Worm (Caenorhabditis elegans): Measurements from ENCODE around the gene cec-6.
A peak's percentile ranks its signal among the peaks of the same experiment; 100 is the strongest.

cec-6 gene

DNA sequence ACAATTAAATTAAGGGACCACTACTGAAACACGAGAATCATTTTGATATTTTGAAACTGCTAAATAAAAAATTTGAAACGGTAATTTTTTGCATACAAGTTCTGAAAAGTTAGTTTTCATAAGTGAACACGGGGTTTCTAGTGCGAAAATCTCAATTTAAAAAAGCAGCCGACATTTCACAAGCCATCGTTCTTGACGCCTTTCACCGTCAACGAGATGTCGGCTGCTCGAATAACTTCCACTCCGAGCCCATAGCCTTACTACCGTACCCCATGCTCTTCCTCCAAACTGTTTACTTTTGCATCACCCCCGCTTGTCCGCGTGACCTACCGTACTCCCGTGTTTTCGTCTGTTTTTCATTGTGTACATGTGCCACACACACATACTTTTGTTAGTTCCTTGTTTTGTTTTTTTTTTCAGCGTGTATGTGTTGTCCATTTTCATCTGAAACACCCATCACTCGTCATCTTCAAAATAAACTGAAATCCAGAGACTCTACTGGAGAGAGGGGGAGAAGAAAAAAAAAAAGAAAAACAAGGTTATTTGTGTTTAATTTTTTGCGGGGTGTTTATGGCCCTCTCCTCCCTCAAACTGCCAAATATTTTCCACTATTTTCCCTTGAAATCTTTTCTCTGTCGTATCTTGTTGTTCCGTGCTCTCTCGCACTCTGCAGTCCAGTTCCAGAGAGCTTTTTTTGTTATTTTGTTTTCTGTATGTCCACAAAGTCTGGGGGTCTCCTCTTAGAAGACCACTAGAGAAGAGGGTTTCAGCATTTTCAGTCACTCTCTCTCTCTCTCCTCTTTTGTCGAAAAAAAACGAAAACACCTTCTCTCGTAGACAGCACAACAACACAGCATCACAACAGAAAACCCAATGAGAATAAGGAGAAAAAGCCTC, 43.6 kb downstream of the cec-6 start (continued):
- TF ChIP-seq unc-62 (GFP tag; optimal IDR thresholded peaks at IDR 0.05 in 1 of 2) (peak in 1 of 2 experiments; percentile 79), unc-62 (tag; optimal IDR thresholded peaks at IDR 0.05) (no peak), snpc-4 (tag; optimal IDR thresholded peaks at IDR 0.05) (no peak), rbr-2 (tag; optimal IDR thresholded peaks at IDR 0.05) (peak; percentile 42), lsy-2 (tag; optimal IDR thresholded peaks at IDR 0.05) (peak in 1 of 2 experiments; percentile 20), fos-1 (tag; optimal IDR thresholded peaks at IDR 0.05) (no peak), daf-12 (tag; optimal IDR thresholded peaks at IDR 0.05) (no peak), F49E8.2 (tag; optimal IDR thresholded peaks at IDR 0.05; ENCODE audit: borderline replicate concordance) (no peak), F10B5.3 (tag; optimal IDR thresholded peaks at IDR 0.05) (no peak), mdt-29 (GFP tag; IDR thresholded peaks at IDR 0.05) (no peak), set-16 (GFP tag; IDR thresholded peaks at IDR 0.05) (no peak), T20F7.1 (GFP tag; optimal IDR thresholded peaks at IDR 0.05) (no peak), arid-1 (GFP tag; conservative IDR thresholded peaks at IDR 0.05) (no peak), ceh-32 (tag; optimal IDR thresholded peaks at IDR 0.05; ENCODE audit: poor library complexity) (no peak), unc-130 (GFP tag; optimal IDR thresholded peaks at IDR 0.05) (no peak), ctbp-1 (GFP tag; IDR thresholded peaks at IDR 0.05) (no peak), aly-2 (tag; optimal IDR thresholded peaks at IDR 0.05) (no peak), spr-1 (tag; optimal IDR thresholded peaks at IDR 0.05) (no peak), spr-3 (GFP tag; optimal IDR thresholded peaks at IDR 0.05) (no peak), zag-1 (tag; optimal IDR thresholded peaks at IDR 0.05) (no peak), zfp-3 (GFP tag; conservative IDR thresholded peaks at IDR 0.05) (0 out of 2 replicates have a peak, but pooled peaks have one; percentile 16), F26F4.8 (GFP tag; conservative IDR thresholded peaks at IDR 0.05) (no peak), ceh-44 (GFP tag; IDR thresholded peaks at IDR 0.05) (no peak), Y5F2A.4 (GFP tag; optimal IDR thresholded peaks at IDR 0.05) (no peak), F37D6.2 (tag; optimal IDR thresholded peaks at IDR 0.05) (no peak), lin-38 (GFP tag; IDR thresholded peaks at IDR 0.05) (no peak), nhr-76 (tag; optimal IDR thresholded peaks at IDR 0.05) (no peak), nhr-48 (tag; optimal IDR thresholded peaks at IDR 0.05) (no peak), ZK337.2 (GFP tag; IDR thresholded peaks at IDR 0.05) (no peak), ceh-62 (tag; optimal IDR thresholded peaks at IDR 0.05) (no peak), hif-1 (tag; optimal IDR thresholded peaks at IDR 0.05) (no peak)

DNA sequence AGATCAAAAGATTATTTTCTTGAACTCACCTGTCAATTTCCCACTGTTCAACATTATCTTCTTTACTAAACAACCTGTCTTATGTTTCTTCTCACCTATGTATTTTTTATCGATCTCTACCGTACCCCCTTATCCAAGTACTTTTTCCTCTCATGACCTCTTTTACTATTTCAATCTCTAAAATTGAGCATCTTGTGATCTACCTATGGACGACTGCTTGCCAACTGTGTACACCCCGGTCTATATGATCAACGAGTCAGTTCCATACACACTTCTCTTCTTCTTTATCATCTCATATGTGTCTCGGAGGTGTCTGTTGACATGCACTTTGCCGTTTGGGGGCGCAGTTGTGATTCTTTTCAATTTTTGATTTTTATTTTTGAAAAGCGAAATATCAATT, 45.5 kb downstream of the cec-6 start:
- TF ChIP-seq nhr-76 (tag; optimal IDR thresholded peaks at IDR 0.05) (no peak), lin-1 (GFP tag; IDR thresholded peaks at IDR 0.05) (no peak), fos-1 (tag; optimal IDR thresholded peaks at IDR 0.05) (no peak), snpc-4 (tag; optimal IDR thresholded peaks at IDR 0.05) (no peak), ceh-62 (tag; optimal IDR thresholded peaks at IDR 0.05) (no peak), lin-13 (GFP tag; optimal IDR thresholded peaks at IDR 0.05) (no peak), nhr-111 (GFP tag; optimal IDR thresholded peaks at IDR 0.05) (no peak), F49E8.2 (tag; optimal IDR thresholded peaks at IDR 0.05; ENCODE audit: borderline replicate concordance) (no peak), rbr-2 (tag; optimal IDR thresholded peaks at IDR 0.05) (no peak), Y105C5A.15 (GFP tag; IDR thresholded peaks at IDR 0.05) (no peak), mdt-29 (GFP tag; IDR thresholded peaks at IDR 0.05) (no peak), set-16 (GFP tag; IDR thresholded peaks at IDR 0.05) (no peak), ctbp-1 (GFP tag; IDR thresholded peaks at IDR 0.05) (no peak), mep-1 (tag; optimal IDR thresholded peaks at IDR 0.05) (peak; percentile 49), unc-130 (GFP tag; optimal IDR thresholded peaks at IDR 0.05) (no peak), F44E2.7 (GFP tag; IDR thresholded peaks at IDR 0.05) (no peak), mdl-1 (tag; optimal IDR thresholded peaks at IDR 0.05) (peak in 1 of 2 experiments; percentile 33), hif-1 (tag; optimal IDR thresholded peaks at IDR 0.05) (peak in 1 of 2 experiments; percentile 40), egl-43 (GFP tag; IDR thresholded peaks at IDR 0.05) (no peak), aha-1 (tag) (no peak), pqm-1 (tag; optimal IDR thresholded peaks at IDR 0.05) (peak; percentile 83), php-3 (GFP tag; IDR thresholded peaks at IDR 0.05) (0 out of 2 replicates have a peak, but pooled peaks have one; percentile 35), nhr-11 (tag; optimal IDR thresholded peaks at IDR 0.05) (no peak), Y48G9A.11 (GFP tag; IDR thresholded peaks at IDR 0.05) (no peak), F37D6.2 (tag; optimal IDR thresholded peaks at IDR 0.05) (no peak), madf-5 (GFP tag; IDR thresholded peaks at IDR 0.05) (no peak), zip-11 (GFP tag; IDR thresholded peaks at IDR 0.05) (no peak), D1046.2 (GFP tag; IDR thresholded peaks at IDR 0.05) (no peak), fkh-10 (GFP tag; optimal IDR thresholded peaks at IDR 0.05) (no peak)
